Worm (Caenorhabditis elegans): ENCODE measurements around the gene T22B2.1.

DNA sequence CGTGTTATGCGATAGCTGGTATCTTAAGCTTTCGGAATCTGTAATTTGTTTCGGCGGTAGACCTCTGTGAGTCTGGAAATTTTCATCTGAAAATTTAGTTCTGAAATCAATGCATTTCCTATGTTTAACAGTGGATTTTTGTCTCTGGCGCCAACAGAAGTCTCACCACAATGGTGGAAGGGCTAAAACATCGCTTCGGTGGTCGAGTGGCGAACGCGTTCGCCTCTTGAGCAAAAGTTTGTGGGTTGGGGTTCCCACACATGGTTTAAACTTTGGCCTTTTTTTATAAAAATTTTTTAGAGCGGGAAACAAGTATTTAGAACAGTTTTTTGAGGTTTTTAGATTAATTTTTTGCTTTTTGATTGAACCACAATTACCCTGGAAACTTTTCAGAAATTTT, 23.9 kb downstream of the T22B2.1 start:
- TF ChIP-seq egl-27 (tag; optimal IDR thresholded peaks at IDR 0.05) (no peak), fkh-10 (GFP tag; optimal IDR thresholded peaks at IDR 0.05) (no peak), jun-1 (tag; optimal IDR thresholded peaks at IDR 0.05) (no peak), unc-39 (tag; optimal IDR thresholded peaks at IDR 0.05) (no peak)
